Fruit fly (Drosophila melanogaster) whole organism, adult: ENCODE results near the gene Cpr65Eb.
A peak's percentile ranks its signal among the peaks of the same experiment; 100 is the strongest.

Experiments used
- CG12768 ChIP-seq: fragments of 200-800 bp; sonication (Bioruptor generic); optimal IDR thresholded peaks from 2 replicates; lab custom pipeline; 2017; ENCODE audit warnings: missing biosample characterization, missing genetic modification characterization, mild to moderate bottlenecking, moderate library complexity, missing genetic modification reagents
- CG1620 ChIP-seq: fragments of 200-800 bp; sonication (Bioruptor generic); optimal IDR thresholded peaks from 2 replicates; lab custom pipeline; 2016; ENCODE audit warnings: missing biosample characterization, missing genetic modification characterization
- Crg-1 ChIP-seq: fragments of 200-800 bp; sonication (Bioruptor generic); optimal IDR thresholded peaks from 2 replicates; lab custom pipeline; 2016; ENCODE audit warnings: missing biosample characterization, missing genetic modification characterization
- Hr96 ChIP-seq: fragments of 200-800 bp; sonication (Bioruptor generic); optimal IDR thresholded peaks from 2 replicates; lab custom pipeline; 2016; ENCODE audit warnings: missing biosample characterization, missing genetic modification characterization
- cnc ChIP-seq, 2 experiments: fragments of >200 bp; optimal IDR thresholded peaks; 2 replicates each; lab custom pipeline; 2017
- kay ChIP-seq: fragments of 200-800 bp; sonication (Bioruptor generic); peaks from one replicate; lab custom pipeline; 2016; ENCODE audit warnings: missing biosample characterization, missing genetic modification characterization, borderline replicate concordance

- TF ChIP-seq cnc (optimal IDR thresholded peaks at IDR 0.05; lab: Kevin White, UChicago): no peak
- TF ChIP-seq Crg-1 (GFP tag; lab: Kevin White, UChicago): peak; percentile 64
- TF ChIP-seq Hr96 (GFP tag; lab: Kevin White, UChicago): peak; percentile 77
- peak; percentile 94 for TF ChIP-seq kay (GFP tag; lab: Kevin White, UChicago)
- TF ChIP-seq CG12768: peak; percentile 64
- peak; percentile 50 for TF ChIP-seq CG1620
These were observed 45.4 kb upstream of the Cpr65Eb start, which contains the start of gene melt for dm6 chr3L:7133699-7134655.
